Worm (Caenorhabditis elegans): ENCODE measurements around the gene Y57G11C.14.

- TF ChIP-seq elt-1 (tag; optimal IDR thresholded peaks at IDR 0.05; ENCODE audit: borderline replicate concordance, insufficient read depth) (no peak), nhr-12 (tag; optimal IDR thresholded peaks at IDR 0.05) (no peak), cnd-1 (tag; optimal IDR thresholded peaks at IDR 0.05) (no peak), blmp-1 (tag; optimal IDR thresholded peaks at IDR 0.05) (no peak), ces-1 (GFP tag; optimal IDR thresholded peaks at IDR 0.05) (no peak)
These were observed at the start of gene Y57G11C.14 for ce11 chrIV:14799186-14799585.
